Worm (Caenorhabditis elegans) whole organism, early embryonic: ENCODE results near the gene C53A5.17.

Source experiments
- B0310.2 ChIP-seq: sonication (generic microtip); optimal IDR thresholded peaks from 2 replicates; lab custom pipeline; 2016; ENCODE audit warnings: mild to moderate bottlenecking, missing genetic modification characterization, missing compliant biosample characterization
- F13C5.2 ChIP-seq: sonication (generic microtip); optimal IDR thresholded peaks from 2 replicates; lab custom pipeline; 2017; ENCODE audit warnings: mild to moderate bottlenecking, missing genetic modification characterization, inconsistent platforms, missing compliant biosample characterization
- aly-1 ChIP-seq: sonication (generic microtip); optimal IDR thresholded peaks from 2 replicates; lab custom pipeline; 2016; ENCODE audit warnings: missing genetic modification characterization, missing compliant biosample characterization
- ama-1 ChIP-seq: fragments of 150-350 bp; optimal IDR thresholded peaks from 2 replicates; lab custom pipeline; 2014
- ceh-36 ChIP-seq: sonication (generic microtip); optimal IDR thresholded peaks from 2 replicates; lab custom pipeline; 2016; ENCODE audit warnings: missing genetic modification characterization, inconsistent platforms, missing compliant biosample characterization
- ets-7 ChIP-seq: sonication (generic microtip); optimal IDR thresholded peaks from 2 replicates; lab custom pipeline; 2016; ENCODE audit warnings: missing genotype, missing genetic modification characterization, missing compliant biosample characterization
- flt-1 ChIP-seq: fragments of 200-800 bp; sonication (Bioruptor generic); IDR thresholded peaks from 2 replicates; pipeline ENCODE4 v1.3.6; 2022; ENCODE audit warnings: missing genetic modification characterization, missing compliant biosample characterization
- hmbx-1 ChIP-seq: sonication (generic microtip); optimal IDR thresholded peaks from 2 replicates; lab custom pipeline; 2016; ENCODE audit warnings: mild to moderate bottlenecking, missing genetic modification characterization, missing compliant biosample characterization
- hmg-4 ChIP-seq: fragments of 200-800 bp; sonication (Bioruptor generic); optimal IDR thresholded peaks from 2 replicates; lab custom pipeline; 2018; ENCODE audit warnings: mild to moderate bottlenecking, missing genetic modification characterization, missing compliant biosample characterization
- hnd-1 ChIP-seq: sonication (generic microtip); optimal IDR thresholded peaks from 2 replicates; lab custom pipeline; 2016; ENCODE audit warnings: missing genetic modification characterization, missing compliant biosample characterization
- pes-1 ChIP-seq: fragments of 200-800 bp; sonication (Bioruptor generic); IDR thresholded peaks from 2 replicates; pipeline ENCODE4 v1.3.6; 2022; ENCODE audit warnings: missing genetic modification reagents, missing genetic modification characterization, missing compliant biosample characterization
- scrt-1 ChIP-seq: fragments of 200-800 bp; sonication (Bioruptor generic); IDR thresholded peaks from 2 replicates; pipeline ENCODE4 v1.3.6; 2022; ENCODE audit warnings: missing genetic modification characterization, missing compliant biosample characterization
- tbx-37 ChIP-seq: fragments of 200-800 bp; sonication (Bioruptor generic); conservative IDR thresholded peaks from 2 replicates; pipeline ENCODE4 v1.3.6; 2022; ENCODE audit warnings: missing genetic modification reagents, missing genetic modification characterization, missing compliant biosample characterization

ce11 chrV:14546569-14546968 is 25.7 kb upstream of the C53A5.17 start, which contains the start of gene C53A5.13:
- TF ChIP-seq aly-1 (tag; lab: Kevin White, UChicago): no peak
- no peak for TF ChIP-seq flt-1
- TF ChIP-seq ama-1: no peak
- no peak for TF ChIP-seq ceh-36
- no peak for TF ChIP-seq pes-1
- no peak for TF ChIP-seq B0310.2 (tag; lab: Kevin White, UChicago)
- no peak for TF ChIP-seq hmg-4
- no peak for TF ChIP-seq tbx-37 (GFP tag; lab: Robert Waterston, UW)
- no peak for TF ChIP-seq scrt-1
- TF ChIP-seq hmbx-1 (tag; lab: Kevin White, UChicago): no peak
- TF ChIP-seq ets-7 (tag; lab: Kevin White, UChicago): no peak
- no peak for TF ChIP-seq hnd-1 (tag; lab: Kevin White, UChicago)
- TF ChIP-seq F13C5.2: no peak
